Worm (Caenorhabditis elegans) whole organism, L4 larva: ENCODE measurements around the gene aly-2.

Source experiments
- D1046.2 ChIP-seq: fragments of 200-800 bp; sonication (Bioruptor generic); IDR thresholded peaks from 2 replicates; pipeline ENCODE4 v1.3.6; 2022; ENCODE audit warnings: missing genetic modification characterization, missing compliant biosample characterization
- F37D6.2 ChIP-seq: sonication (generic microtip); optimal IDR thresholded peaks from 2 replicates; lab custom pipeline; 2016; ENCODE audit warnings: mild to moderate bottlenecking, missing genetic modification characterization, missing compliant biosample characterization
- R02D3.7 ChIP-seq: fragments of 150-350 bp; sonication (generic microtip); optimal IDR thresholded peaks from 3 replicates; lab custom pipeline; 2014; ENCODE audit warnings: missing biosample characterization, missing genetic modification characterization
- T20F7.1 ChIP-seq: fragments of 200-800 bp; sonication (Bioruptor generic); optimal IDR thresholded peaks from 2 replicates; lab custom pipeline; 2018; ENCODE audit warnings: mild to moderate bottlenecking, missing genetic modification characterization, missing compliant biosample characterization
- T26A8.4 ChIP-seq: fragments of 200-800 bp; sonication (Bioruptor generic); IDR thresholded peaks from 2 replicates; pipeline ENCODE4 v1.3.6; 2022; ENCODE audit warnings: missing genetic modification characterization, missing compliant biosample characterization
- Y105C5A.15 ChIP-seq: fragments of 200-800 bp; sonication (Bioruptor generic); IDR thresholded peaks from 2 replicates; pipeline ENCODE4 v1.3.6; 2022; ENCODE audit warnings: missing genetic modification characterization, missing compliant biosample characterization
- Y48G9A.11 ChIP-seq: fragments of 200-800 bp; sonication (Bioruptor generic); IDR thresholded peaks from 2 replicates; pipeline ENCODE4 v1.3.6; 2022; ENCODE audit warnings: missing genetic modification reagents, missing genetic modification characterization, missing compliant biosample characterization
- Y5F2A.4 ChIP-seq: fragments of 200-800 bp; sonication (Bioruptor generic); optimal IDR thresholded peaks from 2 replicates; lab custom pipeline; 2018; ENCODE audit warnings: mild to moderate bottlenecking, missing genetic modification characterization, missing compliant biosample characterization
- ZK337.2 ChIP-seq: fragments of 200-800 bp; sonication (Bioruptor generic); IDR thresholded peaks from 2 replicates; pipeline ENCODE4 v1.3.6; 2022; ENCODE audit warnings: missing genetic modification reagents, missing genetic modification characterization, missing compliant biosample characterization
- aly-2 ChIP-seq: sonication (generic microtip); optimal IDR thresholded peaks from 2 replicates; lab custom pipeline; 2018; ENCODE audit warnings: missing biosample characterization, missing genetic modification characterization
- ama-1 ChIP-seq: fragments of 150-350 bp; optimal IDR thresholded peaks from 2 replicates; lab custom pipeline; 2014; ENCODE audit warnings: inconsistent platforms, mixed read lengths
- arid-1 ChIP-seq: fragments of 200-800 bp; sonication (Bioruptor generic); conservative IDR thresholded peaks from 2 replicates; pipeline ENCODE4 v1.3.6; 2022; ENCODE audit warnings: missing genetic modification reagents, missing genetic modification characterization, missing compliant biosample characterization
- attf-4 ChIP-seq: sonication (generic microtip); optimal IDR thresholded peaks from 3 replicates; lab custom pipeline; 2017; ENCODE audit warnings: missing biosample characterization, missing genetic modification characterization
- ceh-20 ChIP-seq: fragments of 200-800 bp; sonication (Bioruptor generic); IDR thresholded peaks from 2 replicates; pipeline ENCODE4 v1.3.6; 2022; ENCODE audit warnings: missing genetic modification reagents, missing genetic modification characterization, missing compliant biosample characterization
- ceh-28 ChIP-seq: fragments of 150-350 bp; optimal IDR thresholded peaks from 2 replicates; lab custom pipeline; 2014; ENCODE audit warnings: missing biosample characterization, missing genetic modification reagents, missing genetic modification characterization
- ceh-44 ChIP-seq: fragments of 200-800 bp; sonication (Bioruptor generic); IDR thresholded peaks from 2 replicates; pipeline ENCODE4 v1.3.6; 2022; ENCODE audit warnings: missing genetic modification reagents, missing genetic modification characterization, missing compliant biosample characterization
- ceh-62 ChIP-seq: sonication (generic microtip); optimal IDR thresholded peaks from 2 replicates; lab custom pipeline; 2017; ENCODE audit warnings: missing biosample characterization, missing genetic modification characterization
- ceh-82 ChIP-seq: sonication (generic microtip); optimal IDR thresholded peaks from 2 replicates; lab custom pipeline; 2017; ENCODE audit warnings: missing biosample characterization, missing genetic modification characterization
- cey-2 ChIP-seq: sonication (generic microtip); optimal IDR thresholded peaks from 3 replicates; lab custom pipeline; 2017; ENCODE audit warnings: missing genetic modification characterization, mild to moderate bottlenecking, missing compliant biosample characterization, antibody characterized with exemption, borderline replicate concordance; ENCODE audit not compliant: insufficient read depth
- daf-19 ChIP-seq: fragments of 200-800 bp; sonication (Bioruptor generic); conservative IDR thresholded peaks from 2 replicates; pipeline ENCODE4 v1.3.6; 2022; ENCODE audit warnings: missing genetic modification characterization, missing compliant biosample characterization
- daf-8 ChIP-seq: fragments of 200-800 bp; sonication (Bioruptor generic); IDR thresholded peaks from 2 replicates; pipeline ENCODE4 v1.3.6; 2022; ENCODE audit warnings: missing genetic modification characterization, missing compliant biosample characterization
- dmd-6 ChIP-seq: fragments of 200-800 bp; sonication (Bioruptor generic); IDR thresholded peaks from 2 replicates; pipeline ENCODE4 v1.3.6; 2022; ENCODE audit warnings: missing genetic modification reagents, missing genetic modification characterization, missing compliant biosample characterization
- dmd-8 ChIP-seq: fragments of 200-800 bp; sonication (Bioruptor generic); IDR thresholded peaks from 2 replicates; pipeline ENCODE4 v1.3.6; 2022; ENCODE audit warnings: missing genetic modification characterization, missing compliant biosample characterization
- dmd-9 ChIP-seq: fragments of 200-800 bp; sonication (Bioruptor generic); IDR thresholded peaks from 2 replicates; pipeline ENCODE4 v1.3.6; 2022; ENCODE audit warnings: missing genetic modification reagents, missing genetic modification characterization, missing compliant biosample characterization
- dve-1 ChIP-seq: sonication (generic microtip); optimal IDR thresholded peaks from 2 replicates; lab custom pipeline; 2017; ENCODE audit warnings: antibody characterized with exemption, mild to moderate bottlenecking, missing genetic modification characterization, missing compliant biosample characterization; ENCODE audit not compliant: insufficient read depth
- egl-27 ChIP-seq: sonication (generic microtip); optimal IDR thresholded peaks from 3 replicates; lab custom pipeline; 2017; ENCODE audit warnings: missing biosample characterization, missing genetic modification reagents, missing genetic modification characterization
- fkh-10 ChIP-seq: fragments of 150-350 bp; optimal IDR thresholded peaks from 2 replicates; lab custom pipeline; 2014; ENCODE audit warnings: missing biosample characterization, missing genetic modification reagents, missing genetic modification characterization
- hif-1 ChIP-seq, 2 experiments: sonication (generic microtip); optimal IDR thresholded peaks; 2 replicates each; lab custom pipeline; 2016 to 2017; ENCODE audit warnings: missing compliant biosample characterization in 2 of 2, missing genetic modification characterization in 2 of 2, missing genetic modification reagents in 2 of 2, missing genotype in 2 of 2, mild to moderate bottlenecking in 1 of 2
- hlh-30 ChIP-seq: sonication (generic microtip); optimal IDR thresholded peaks from 2 replicates; lab custom pipeline; 2017; ENCODE audit warnings: antibody characterized with exemption, mild to moderate bottlenecking, missing genetic modification characterization, missing compliant biosample characterization; ENCODE audit not compliant: insufficient read depth
- hmg-1.1 ChIP-seq: fragments of 200-800 bp; sonication (Bioruptor generic); IDR thresholded peaks from 2 replicates; pipeline ENCODE4 v1.3.6; 2022; ENCODE audit warnings: missing genetic modification reagents, missing genetic modification characterization, missing compliant biosample characterization
- lim-7 ChIP-seq: fragments of 200-800 bp; sonication (Bioruptor generic); IDR thresholded peaks from 2 replicates; pipeline ENCODE4 v1.3.6; 2022; ENCODE audit warnings: missing genetic modification characterization, missing compliant biosample characterization
- lin-15B ChIP-seq: fragments of 150-350 bp; sonication (generic microtip); optimal IDR thresholded peaks from 3 replicates; lab custom pipeline; 2014; ENCODE audit warnings: missing biosample characterization, missing genetic modification characterization
- lin-29 ChIP-seq: fragments of 200-800 bp; sonication (Bioruptor generic); IDR thresholded peaks from 2 replicates; pipeline ENCODE4 v1.3.6; 2022; ENCODE audit warnings: missing genetic modification reagents, missing genetic modification characterization, missing compliant biosample characterization
- lin-38 ChIP-seq: fragments of 200-800 bp; sonication (Bioruptor generic); IDR thresholded peaks from 2 replicates; pipeline ENCODE4 v1.3.6; 2022; ENCODE audit warnings: missing genetic modification reagents, missing genetic modification characterization, missing compliant biosample characterization
- lir-3 ChIP-seq: sonication (generic microtip); optimal IDR thresholded peaks from 2 replicates; lab custom pipeline; 2016; ENCODE audit warnings: mild to moderate bottlenecking, missing genetic modification characterization, missing compliant biosample characterization
- lsy-2 ChIP-seq, 2 experiments: fragments of 150-350 bp in 1 of 2; sonication (generic microtip) in 1 of 2; optimal IDR thresholded peaks; 2 replicates each; lab custom pipeline; 2014 to 2017; ENCODE audit warnings: missing biosample characterization in 2 of 2, missing genetic modification characterization in 2 of 2
- mdt-29 ChIP-seq: fragments of 200-800 bp; sonication (Bioruptor generic); IDR thresholded peaks from 2 replicates; pipeline ENCODE4 v1.3.6; 2022; ENCODE audit warnings: missing genetic modification reagents, missing genetic modification characterization, missing compliant biosample characterization
- mep-1 ChIP-seq: fragments of 150-350 bp; sonication (generic microtip); optimal IDR thresholded peaks from 3 replicates; lab custom pipeline; 2014; ENCODE audit warnings: missing biosample characterization, missing genetic modification characterization
- nhr-10 ChIP-seq: fragments of 150-350 bp; optimal IDR thresholded peaks from 2 replicates; lab custom pipeline; 2014; ENCODE audit warnings: missing biosample characterization, missing genetic modification characterization
- nhr-11 ChIP-seq: fragments of 150-350 bp; optimal IDR thresholded peaks from 2 replicates; lab custom pipeline; 2014; ENCODE audit warnings: missing biosample characterization, missing genetic modification characterization
- nhr-25 ChIP-seq: sonication (generic microtip); optimal IDR thresholded peaks from 2 replicates; lab custom pipeline; 2017; ENCODE audit warnings: missing genetic modification characterization, mild to moderate bottlenecking, missing compliant biosample characterization, antibody characterized with exemption, moderate library complexity, borderline replicate concordance; ENCODE audit not compliant: insufficient read depth
- nhr-48 ChIP-seq: sonication (generic microtip); optimal IDR thresholded peaks from 2 replicates; lab custom pipeline; 2016; ENCODE audit warnings: mild to moderate bottlenecking, missing genetic modification characterization, missing compliant biosample characterization
- nhr-76 ChIP-seq: fragments of 150-350 bp; optimal IDR thresholded peaks from 2 replicates; lab custom pipeline; 2014; ENCODE audit warnings: missing biosample characterization, missing genetic modification characterization
- nhr-77 ChIP-seq: fragments of 150-350 bp; optimal IDR thresholded peaks from 2 replicates; lab custom pipeline; 2014; ENCODE audit warnings: missing biosample characterization, missing genetic modification characterization
- pqm-1 ChIP-seq: sonication (generic microtip); optimal IDR thresholded peaks from 2 replicates; lab custom pipeline; 2017; ENCODE audit warnings: missing biosample characterization, missing genetic modification characterization
- sdz-12 ChIP-seq: fragments of 200-800 bp; sonication (Bioruptor generic); optimal IDR thresholded peaks from 2 replicates; lab custom pipeline; 2018; ENCODE audit warnings: mild to moderate bottlenecking, missing genetic modification characterization, missing compliant biosample characterization
- spr-1 ChIP-seq: sonication (generic microtip); optimal IDR thresholded peaks from 2 replicates; lab custom pipeline; 2016; ENCODE audit warnings: mild to moderate bottlenecking, missing genetic modification characterization, missing compliant biosample characterization
- tag-97 ChIP-seq: fragments of 200-800 bp; sonication (Bioruptor generic); IDR thresholded peaks from 2 replicates; pipeline ENCODE4 v1.3.6; 2022; ENCODE audit warnings: missing genetic modification characterization, missing compliant biosample characterization
- unc-39 ChIP-seq: sonication (generic microtip); optimal IDR thresholded peaks from 2 replicates; lab custom pipeline; 2017; ENCODE audit warnings: missing biosample characterization, missing genetic modification characterization
- zip-2 ChIP-seq: fragments of 150-350 bp; optimal IDR thresholded peaks from 2 replicates; lab custom pipeline; 2014; ENCODE audit warnings: missing biosample characterization, missing genetic modification characterization
- ztf-7 ChIP-seq: fragments of 150-350 bp; optimal IDR thresholded peaks from 2 replicates; lab custom pipeline; 2014; ENCODE audit warnings: missing biosample characterization, missing genetic modification characterization

aly-2 gene

DNA sequence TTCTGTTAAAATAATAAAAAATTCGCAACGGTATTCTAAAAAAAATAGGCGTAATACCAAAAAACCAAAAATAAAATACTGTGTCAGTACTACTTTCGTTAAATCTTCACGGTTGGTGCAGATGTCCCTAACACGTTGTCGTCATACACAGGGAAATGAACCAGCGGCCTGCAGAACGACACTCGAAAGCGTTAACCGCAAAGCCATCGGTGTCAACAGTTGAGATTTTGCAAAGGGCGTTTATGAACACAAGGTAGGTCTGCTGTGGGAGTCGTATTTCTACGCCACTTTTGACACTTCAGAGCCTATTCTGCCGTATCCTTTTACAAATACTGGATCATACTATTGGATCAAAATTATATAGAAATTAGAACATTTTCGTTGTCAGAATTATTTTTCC is 43.9 kb downstream of the aly-2 start:
- TF ChIP-seq ceh-44 (GFP tag; lab: Robert Waterston, UW) (0 out of 2 replicates have a peak, but pooled peaks have one; percentile 50), zip-2 (tag; lab: Kevin White, UChicago) (peak; percentile 44), dve-1 (tag; lab: Kevin White, UChicago) (no peak), ceh-28 (tag; lab: Kevin White, UChicago) (no peak), T26A8.4 (GFP tag; lab: Robert Waterston, UW) (no peak), lir-3 (tag; lab: Kevin White, UChicago) (peak; percentile 46), nhr-11 (tag; lab: Kevin White, UChicago) (no peak), sdz-12 (GFP tag; lab: Kevin White, UChicago) (no peak), tag-97 (GFP tag; lab: Robert Waterston, UW) (no peak), hif-1 (tag; optimal IDR thresholded peaks at IDR 0.05; lab: Kevin White, UChicago) (no peak), Y5F2A.4 (peak; percentile 30), daf-8 (GFP tag; lab: Robert Waterston, UW) (0 out of 2 replicates have a peak, but pooled peaks have one; percentile 51), arid-1 (GFP tag; lab: Robert Waterston, UW) (peak; percentile 81), pqm-1 (tag; lab: Kevin White, UChicago) (no peak), T20F7.1 (peak; percentile 79), lin-38 (GFP tag; lab: Robert Waterston, UW) (no peak; the same call in 1 of the 2 replicates), R02D3.7 (no peak), nhr-76 (tag; lab: Kevin White, UChicago) (no peak), nhr-77 (tag; lab: Kevin White, UChicago) (peak; percentile 14), ceh-20 (GFP tag; lab: Robert Waterston, UW) (no peak; the same call in 1 of the 2 replicates), egl-27 (tag; lab: Kevin White, UChicago) (no peak), nhr-48 (tag; lab: Kevin White, UChicago) (no peak), dmd-8 (peak; percentile 79; the same call in 1 of the 2 replicates), Y48G9A.11 (GFP tag; lab: Robert Waterston, UW) (peak; percentile 56; the same call in 1 of the 2 replicates), cey-2 (tag; lab: Kevin White, UChicago) (no peak), nhr-10 (tag; lab: Kevin White, UChicago) (no peak), lim-7 (GFP tag; lab: Robert Waterston, UW) (peak; percentile 80), lin-15B (tag; lab: Kevin White, UChicago) (no peak), ama-1 (no peak), ceh-82 (tag; lab: Kevin White, UChicago) (no peak), ceh-62 (tag; lab: Kevin White, UChicago) (no peak), dmd-9 (GFP tag; lab: Robert Waterston, UW) (peak; percentile 70; the same call in 1 of the 2 replicates), hlh-30 (tag; lab: Kevin White, UChicago) (no peak), mep-1 (no peak), ztf-7 (peak; percentile 62), dmd-6 (peak; percentile 68), F37D6.2 (peak; percentile 12), ZK337.2 (GFP tag; lab: Robert Waterston, UW) (peak; percentile 76), mdt-29 (GFP tag; lab: Robert Waterston, UW) (peak; percentile 45; the same call in 1 of the 2 replicates), nhr-25 (tag; lab: Kevin White, UChicago) (no peak), fkh-10 (GFP tag; lab: Kevin White, UChicago) (peak; percentile 40), lsy-2 (tag; optimal IDR thresholded peaks at IDR 0.05; lab: Kevin White, UChicago) (no peak), D1046.2 (GFP tag; lab: Robert Waterston, UW) (peak; percentile 85; the same call in 1 of the 2 replicates), attf-4 (no peak), hmg-1.1 (peak; percentile 79), lin-29 (GFP tag; lab: Robert Waterston, UW) (no peak), spr-1 (tag; lab: Kevin White, UChicago) (no peak), unc-39 (tag; lab: Kevin White, UChicago) (no peak), aly-2 (tag; lab: Kevin White, UChicago) (no peak), Y105C5A.15 (peak; percentile 83), daf-19 (GFP tag; lab: Robert Waterston, UW) (no peak)
